Worm (Caenorhabditis elegans): ENCODE results near the gene fbxb-19.

DNA sequence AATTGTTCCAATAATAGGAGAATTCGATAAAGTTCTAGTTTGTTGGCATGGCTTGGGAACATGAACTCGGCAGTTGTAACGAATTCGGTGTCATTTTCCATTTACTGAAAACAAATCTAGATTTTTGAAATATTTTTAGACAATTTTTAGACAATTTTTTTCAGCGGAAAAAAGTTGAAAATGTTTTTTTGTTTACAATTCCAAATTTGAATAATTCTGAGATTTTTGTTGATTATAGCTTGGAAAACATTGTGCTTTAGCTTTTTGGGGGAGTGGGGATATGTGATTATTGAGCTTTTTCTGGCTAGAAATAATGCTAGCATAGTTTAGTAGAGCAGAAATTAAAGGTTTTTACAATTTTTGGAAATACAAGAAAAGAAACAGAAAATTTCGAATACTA lies 20.1 kb downstream of the fbxb-19 start, which contains the start of gene srw-97:
- TF ChIP-seq hlh-30 (tag; optimal IDR thresholded peaks at IDR 0.05; ENCODE audit: insufficient read depth): no peak
- no peak for TF ChIP-seq daf-12 (tag; optimal IDR thresholded peaks at IDR 0.05)
- TF ChIP-seq daf-16 (GFP tag; optimal IDR thresholded peaks at IDR 0.05): no peak
- no peak for TF ChIP-seq daf-16 (tag; optimal IDR thresholded peaks at IDR 0.05)
- TF ChIP-seq lin-13 (GFP tag; optimal IDR thresholded peaks at IDR 0.05): no peak
- TF ChIP-seq lsy-2 (tag; optimal IDR thresholded peaks at IDR 0.05): no peak
- no peak for TF ChIP-seq nhr-41 (GFP tag; IDR thresholded peaks at IDR 0.05)
- TF ChIP-seq mep-1 (tag; optimal IDR thresholded peaks at IDR 0.05): no peak
- no peak for TF ChIP-seq nhr-237 (tag; optimal IDR thresholded peaks at IDR 0.05)
- TF ChIP-seq tra-1 (GFP tag; IDR thresholded peaks at IDR 0.05): no peak
- no peak for TF ChIP-seq tag-97 (GFP tag; IDR thresholded peaks at IDR 0.05)

Measured in whole organism, L4 larva.